Worm (Caenorhabditis elegans): ENCODE data around the gene clec-264.

Gene clec-264

DNA sequence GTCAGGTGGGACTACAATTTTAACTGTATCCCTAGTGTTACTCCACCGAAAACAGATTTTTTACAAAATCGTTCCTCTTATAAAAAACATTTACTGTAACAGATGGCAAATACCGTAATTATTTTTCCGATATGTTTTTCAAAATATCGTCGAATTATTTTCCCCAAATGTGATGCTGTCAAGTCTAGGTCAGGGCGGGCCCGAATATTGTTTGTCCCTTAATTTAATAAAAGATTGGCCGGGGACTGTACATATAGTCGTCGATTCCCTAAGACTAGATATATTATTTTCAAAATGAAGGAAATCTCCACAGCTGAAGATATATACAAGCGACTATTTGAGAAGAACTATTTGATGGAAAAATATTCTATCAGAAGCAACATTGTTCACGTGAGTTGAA, 52.6 kb downstream of the clec-264 start, which contains the start of gene sdf-9:
Gene sdf-9, plus strand, starts transcription at position 301 of the 400 bp plus-strand sequence.
- TF ChIP-seq mxl-1 (tag; optimal IDR thresholded peaks at IDR 0.05): no peak
- TF ChIP-seq F23B12.7 (tag; optimal IDR thresholded peaks at IDR 0.05; ENCODE audit: insufficient read depth): no peak
- no peak for TF ChIP-seq F10E7.11 (tag; optimal IDR thresholded peaks at IDR 0.05)
- no peak for TF ChIP-seq xnd-1 (tag; optimal IDR thresholded peaks at IDR 0.05)
- TF ChIP-seq him-1 (tag; optimal IDR thresholded peaks at IDR 0.05): no peak
- TF ChIP-seq lin-26 (GFP tag; IDR thresholded peaks at IDR 0.05): no peak
- TF ChIP-seq F55B11.4 (tag; optimal IDR thresholded peaks at IDR 0.05; ENCODE audit: borderline replicate concordance, insufficient read depth): no peak
- TF ChIP-seq B0019.2 (GFP tag; conservative IDR thresholded peaks at IDR 0.05): no peak
- no peak for TF ChIP-seq F49E8.2 (tag; optimal IDR thresholded peaks at IDR 0.05; ENCODE audit: insufficient read depth)
